Worm (Caenorhabditis elegans): ENCODE data around the gene lhfp-4.
"Not testable (repeated sequence)": the region's sequence is repeated elsewhere in the genome, so short reads cannot be mapped to it uniquely, and the experiment has no call there.

The lhfp-4 gene

DNA sequence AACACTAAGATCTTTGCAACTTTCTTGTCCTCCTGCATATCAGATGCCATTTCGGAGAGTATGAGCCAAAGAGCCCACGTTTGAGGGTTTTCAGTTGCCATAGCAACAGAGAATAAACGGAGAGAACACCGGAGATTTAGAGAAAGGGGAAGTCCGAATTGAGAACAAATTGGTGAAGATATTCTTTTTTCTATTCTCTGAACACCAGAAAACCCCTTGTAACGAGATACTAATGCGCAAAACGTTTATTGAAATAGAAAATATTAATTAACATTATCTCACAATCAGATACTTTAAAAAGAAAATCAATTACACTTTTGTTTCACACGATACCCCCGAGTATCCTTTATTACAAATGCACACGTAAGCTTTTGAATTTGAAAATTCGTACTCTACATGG, 26.6 kb downstream of the lhfp-4 start, which contains the start of gene ifta-2:
ifta-2 (minus strand) TSS at position 101 of the 400 bp plus-strand sequence.
- no peak for TF ChIP-seq dao-5 (tag; optimal IDR thresholded peaks at IDR 0.05)
- no peak for TF ChIP-seq him-1 (tag; optimal IDR thresholded peaks at IDR 0.05)
- TF ChIP-seq W03F9.2 (tag; optimal IDR thresholded peaks at IDR 0.05), result no peak

DNA sequence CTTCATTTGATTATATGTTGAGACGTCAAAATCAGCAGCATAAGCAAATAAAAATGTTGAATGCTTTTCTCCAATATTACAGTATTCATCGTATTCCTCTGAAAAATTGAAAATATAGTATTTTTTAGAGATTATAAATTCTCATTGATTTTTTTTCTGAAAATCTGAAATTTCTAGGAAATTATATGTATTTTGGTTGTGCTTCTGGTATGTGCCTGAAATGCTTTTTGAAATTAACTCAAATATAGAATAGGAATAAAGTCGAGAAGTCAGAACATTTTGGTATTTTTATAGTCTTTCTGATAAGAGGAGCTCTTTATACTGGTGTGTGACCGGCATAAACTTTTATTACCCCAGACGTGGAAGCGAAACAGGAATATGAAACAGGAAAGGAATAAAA, 31.8 kb downstream of the lhfp-4 start, which contains the start of gene T28F3.8:
T28F3.8 (minus strand) TSS at position 101 of the 400 bp plus-strand sequence.
- not testable (repeated sequence) for TF ChIP-seq him-1, dao-5, W03F9.2 (tag; optimal IDR thresholded peaks at IDR 0.05)

DNA sequence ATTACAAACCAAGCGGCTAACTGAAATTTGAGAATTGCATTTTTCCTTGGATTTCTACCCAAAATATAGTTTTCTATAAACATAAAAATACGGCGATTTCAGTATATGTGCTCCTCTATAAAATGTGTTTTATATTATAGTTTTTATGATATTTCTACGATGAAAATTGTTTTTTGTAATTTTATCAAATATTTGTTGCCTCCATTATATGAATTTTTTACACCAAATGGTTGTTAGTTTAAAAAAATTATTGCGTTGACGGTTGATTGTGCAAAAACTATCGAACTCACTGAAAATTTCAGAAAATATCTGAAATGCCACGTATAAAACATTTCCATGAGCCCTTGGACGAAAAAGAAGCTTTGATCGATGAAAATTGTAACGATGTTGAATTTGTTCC, 32.8 kb downstream of the lhfp-4 start, which contains the start of gene T28F3.9:
T28F3.9 (plus strand) TSS at position 301 of the 400 bp plus-strand sequence.
- no peak for TF ChIP-seq him-1 (tag; optimal IDR thresholded peaks at IDR 0.05)
- TF ChIP-seq W03F9.2 (tag; optimal IDR thresholded peaks at IDR 0.05), result no peak
- no peak for TF ChIP-seq dao-5 (tag; optimal IDR thresholded peaks at IDR 0.05)

- TF ChIP-seq dao-5 (tag; optimal IDR thresholded peaks at IDR 0.05), result no peak
- no peak for TF ChIP-seq him-1 (tag; optimal IDR thresholded peaks at IDR 0.05)
- no peak for TF ChIP-seq W03F9.2 (tag; optimal IDR thresholded peaks at IDR 0.05)
Measured at ce11 chrIV:17311842-17312241, 36.5 kb downstream of the lhfp-4 start, which contains the start of gene snf-9. TSS of gene snf-9 (plus strand) at chrIV:17312142.

DNA sequence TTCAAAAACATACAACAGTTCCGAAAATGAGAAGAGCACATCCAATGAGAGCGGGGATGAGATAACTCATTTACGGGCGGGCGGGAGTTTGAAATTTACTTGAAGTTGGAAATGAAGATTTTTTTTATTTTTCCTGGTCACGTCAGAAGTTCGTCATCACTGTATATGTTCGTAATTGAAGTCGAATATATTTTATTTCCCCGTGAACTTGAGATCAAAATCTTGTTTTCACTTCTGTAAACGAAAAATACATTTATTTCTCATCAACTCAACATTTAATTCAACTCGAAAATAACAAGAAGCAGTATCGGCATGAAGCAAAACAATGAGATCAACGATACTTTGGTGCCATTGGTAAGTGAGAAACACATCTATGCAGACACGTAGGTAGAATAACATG, 41.0 kb downstream of the lhfp-4 start, which contains the start of gene C49C3.20:
C49C3.20 (minus strand) TSS at position 101 of the 400 bp plus-strand sequence.
- TF ChIP-seq W03F9.2 (tag; optimal IDR thresholded peaks at IDR 0.05) (no peak), dao-5 (tag; optimal IDR thresholded peaks at IDR 0.05) (no peak), him-1 (tag; optimal IDR thresholded peaks at IDR 0.05) (no peak)

ce11 chrIV:17320445-17320844, 45.1 kb downstream of the lhfp-4 start, which contains the start of gene C49C3.4:
TSS of gene C49C3.4 (plus strand) at chrIV:17320795.
- TF ChIP-seq him-1 (tag; optimal IDR thresholded peaks at IDR 0.05) (no peak), W03F9.2 (tag; optimal IDR thresholded peaks at IDR 0.05) (no peak), dao-5 (tag; optimal IDR thresholded peaks at IDR 0.05) (no peak)

Measured in whole organism, L4/young adult.